Worm (Caenorhabditis elegans): ENCODE results near the gene Y75B8A.37.

- TF ChIP-seq W03F9.2 (tag; optimal IDR thresholded peaks at IDR 0.05) (no peak), dao-5 (tag; optimal IDR thresholded peaks at IDR 0.05) (no peak)
Measured at ce11 chrIII:12344940-12345339, 29.7 kb downstream of the Y75B8A.37 start.

All from whole organism, L4/young adult.